Worm (Caenorhabditis elegans) whole organism, mixed stage, embryonic: Measurements from ENCODE around the gene mpst-1.

ENCODE experiments used
- ceh-43 ChIP-seq: fragments of 200-800 bp; sonication (Bioruptor generic); optimal IDR thresholded peaks from 2 replicates; lab custom pipeline; 2018; ENCODE audit warnings: mild to moderate bottlenecking, missing genetic modification characterization, moderate library complexity, missing compliant biosample characterization
- unc-62 ChIP-seq: fragments of 150-350 bp; optimal IDR thresholded peaks from 2 replicates; lab custom pipeline; 2014; ENCODE audit warnings: missing biosample characterization, missing genetic modification reagents, missing genetic modification characterization

DNA sequence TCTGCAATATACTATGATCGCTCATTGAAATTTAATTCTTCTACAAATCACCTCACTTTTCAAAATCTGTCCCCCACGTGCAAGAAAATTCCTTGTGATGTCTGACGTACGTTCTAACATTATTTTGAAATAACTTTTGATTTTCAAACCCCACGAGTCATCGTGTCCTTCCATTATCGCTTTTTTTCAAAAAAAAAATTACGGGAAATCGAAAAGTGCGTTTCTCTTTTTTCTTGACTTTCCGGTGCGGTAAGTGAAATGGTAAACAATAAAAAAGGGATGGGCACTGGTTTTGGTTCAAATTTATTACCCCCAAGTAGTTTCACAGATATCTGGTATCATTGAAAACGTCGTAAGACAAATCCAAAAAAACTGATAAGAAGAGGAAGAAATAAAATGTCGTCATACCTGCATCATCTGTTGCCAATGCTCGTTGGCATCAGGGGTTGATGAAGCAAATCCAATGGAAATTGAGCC lies 23.3 kb downstream of the mpst-1 start:
- no peak for TF ChIP-seq unc-62 (GFP tag; lab: Kevin White, UChicago)
- TF ChIP-seq ceh-43: no peak
